Worm (Caenorhabditis elegans) whole organism, late embryonic: ENCODE data around the gene ttc-4.
A peak's percentile ranks its signal among the peaks of the same experiment; 100 is the strongest.

Source experiments
- F13H6.1 ChIP-seq: sonication (generic microtip); optimal IDR thresholded peaks from 2 replicates; lab custom pipeline; 2016; ENCODE audit warnings: missing genetic modification characterization, missing compliant biosample characterization
- Y22D7AL.16 ChIP-seq: sonication (generic microtip); optimal IDR thresholded peaks from 2 replicates; lab custom pipeline; 2016; ENCODE audit warnings: missing genetic modification characterization, missing compliant biosample characterization
- ama-1 ChIP-seq: fragments of 150-350 bp; optimal IDR thresholded peaks from 2 replicates; lab custom pipeline; 2014
- ceh-14 ChIP-seq: sonication (generic microtip); optimal IDR thresholded peaks from 2 replicates; lab custom pipeline; 2016; ENCODE audit warnings: missing genotype, missing genetic modification characterization, missing compliant biosample characterization
- ceh-19 ChIP-seq: fragments of 200-800 bp; sonication (Bioruptor generic); optimal IDR thresholded peaks from 2 replicates; lab custom pipeline; 2018; ENCODE audit warnings: mild to moderate bottlenecking, missing genetic modification characterization, missing compliant biosample characterization
- ceh-45 ChIP-seq: fragments of 200-800 bp; sonication (Bioruptor generic); IDR thresholded peaks from 2 replicates; pipeline ENCODE4 v1.3.6; 2022; ENCODE audit warnings: missing genetic modification reagents, missing genetic modification characterization, missing compliant biosample characterization
- ceh-6 ChIP-seq: fragments of 200-800 bp; sonication (Bioruptor generic); optimal IDR thresholded peaks from 2 replicates; lab custom pipeline; 2018; ENCODE audit warnings: mild to moderate bottlenecking, missing genetic modification characterization, missing compliant biosample characterization
- ceh-9 ChIP-seq: sonication (generic microtip); optimal IDR thresholded peaks from 2 replicates; lab custom pipeline; 2016; ENCODE audit warnings: mild to moderate bottlenecking, missing genetic modification characterization, inconsistent platforms, missing compliant biosample characterization
- dve-1 ChIP-seq: sonication (generic microtip); optimal IDR thresholded peaks from 2 replicates; lab custom pipeline; 2017; ENCODE audit warnings: antibody characterized with exemption, mild to moderate bottlenecking, missing genetic modification characterization, missing compliant biosample characterization
- elt-4 ChIP-seq: sonication (generic microtip); optimal IDR thresholded peaks from 2 replicates; lab custom pipeline; 2016; ENCODE audit warnings: missing genetic modification characterization, missing compliant biosample characterization
- gmeb-2 ChIP-seq: sonication (generic microtip); optimal IDR thresholded peaks from 2 replicates; lab custom pipeline; 2016; ENCODE audit warnings: missing genetic modification characterization, inconsistent platforms, missing compliant biosample characterization
- hlh-13 ChIP-seq: fragments of 200-800 bp; sonication (Bioruptor generic); optimal IDR thresholded peaks from 2 replicates; lab custom pipeline; 2018; ENCODE audit warnings: mild to moderate bottlenecking, missing genetic modification characterization, missing compliant biosample characterization
- lim-6 ChIP-seq: sonication (generic microtip); optimal IDR thresholded peaks from 2 replicates; lab custom pipeline; 2016; ENCODE audit warnings: missing genetic modification characterization, missing compliant biosample characterization
- lin-11 ChIP-seq: fragments of 200-800 bp; sonication (Bioruptor generic); optimal IDR thresholded peaks from 2 replicates; lab custom pipeline; 2018; ENCODE audit warnings: mild to moderate bottlenecking, missing genetic modification characterization, missing compliant biosample characterization
- pag-3 ChIP-seq: sonication (generic microtip); optimal IDR thresholded peaks from 2 replicates; lab custom pipeline; 2016; ENCODE audit warnings: missing compliant biosample characterization, missing genetic modification characterization, borderline replicate concordance
- pat-9 ChIP-seq: fragments of 200-800 bp; sonication (Bioruptor generic); optimal IDR thresholded peaks from 2 replicates; lab custom pipeline; 2018; ENCODE audit warnings: mild to moderate bottlenecking, missing genetic modification characterization, moderate library complexity, missing compliant biosample characterization
- unc-42 ChIP-seq: sonication (generic microtip); optimal IDR thresholded peaks from 2 replicates; lab custom pipeline; 2016; ENCODE audit warnings: missing genotype, missing genetic modification characterization, missing compliant biosample characterization
- unc-86 ChIP-seq: sonication (generic microtip); optimal IDR thresholded peaks from 2 replicates; lab custom pipeline; 2016; ENCODE audit warnings: missing genetic modification characterization, missing compliant biosample characterization

The ttc-4 gene

DNA sequence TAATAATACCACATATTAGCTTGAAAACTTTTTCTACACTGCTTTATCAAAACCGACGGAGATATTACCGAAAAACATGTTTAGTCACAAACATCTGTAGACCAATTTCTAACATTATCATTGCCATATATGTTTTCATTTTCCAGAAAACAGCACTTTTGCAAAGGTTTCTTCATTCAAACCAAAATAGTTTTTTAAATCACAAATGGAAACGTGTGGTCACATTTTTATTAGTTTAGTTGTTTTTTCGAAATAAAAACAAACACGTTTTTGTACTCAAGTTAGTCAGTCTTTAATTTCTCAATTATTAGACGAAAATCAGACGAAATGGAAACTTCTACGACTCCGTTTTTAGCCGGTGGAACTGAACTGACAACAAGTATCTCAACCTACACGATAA lies 43.5 kb downstream of the ttc-4 start, which contains the start of gene F59E12.3:
Gene F59E12.3, plus strand, starts transcription at position 301 of the 400 bp plus-strand sequence.
- TF ChIP-seq gmeb-2 (tag; lab: Kevin White, UChicago) (no peak), ceh-9 (tag; lab: Kevin White, UChicago) (no peak), unc-42 (no peak), unc-86 (tag; lab: Kevin White, UChicago) (no peak)

DNA sequence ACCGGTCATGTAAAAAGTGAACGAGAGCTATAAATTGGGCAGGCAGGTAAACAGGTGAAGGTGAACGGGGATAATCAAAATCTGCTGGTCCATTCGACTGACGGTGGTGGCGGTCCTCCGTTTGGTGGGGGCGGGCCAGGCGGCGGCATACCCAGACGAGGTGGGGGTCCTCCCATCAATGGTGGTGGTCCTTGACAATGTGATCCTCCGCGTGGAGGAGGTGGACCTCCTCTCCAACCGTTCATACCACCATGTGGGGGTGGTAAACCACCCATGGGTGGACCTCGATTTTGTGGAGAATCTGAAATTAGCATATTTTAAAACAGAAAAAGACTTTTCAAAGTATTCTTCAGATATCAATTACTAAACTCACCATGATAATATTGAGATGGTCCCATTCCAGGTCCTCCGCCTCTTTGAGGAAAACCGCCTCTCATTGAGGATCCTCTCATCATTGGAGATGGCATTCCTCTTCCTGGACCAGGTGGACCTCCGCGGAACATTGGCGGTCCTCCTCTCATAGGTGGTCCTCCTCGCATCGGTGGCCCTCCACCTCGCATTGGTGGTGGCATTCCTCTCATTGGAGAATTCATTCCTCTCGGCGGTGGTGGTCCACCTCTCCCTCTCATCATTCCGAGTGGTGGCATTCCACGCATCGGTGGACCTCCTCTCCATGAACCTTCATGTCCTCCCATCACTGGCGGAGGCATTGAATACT lies 46.0 kb downstream of the ttc-4 start:
- TF ChIP-seq lin-11 = no peak
- TF ChIP-seq elt-4 (tag; lab: Kevin White, UChicago) = peak; percentile 41
- TF ChIP-seq ceh-14 (tag; lab: Kevin White, UChicago) = no peak

DNA sequence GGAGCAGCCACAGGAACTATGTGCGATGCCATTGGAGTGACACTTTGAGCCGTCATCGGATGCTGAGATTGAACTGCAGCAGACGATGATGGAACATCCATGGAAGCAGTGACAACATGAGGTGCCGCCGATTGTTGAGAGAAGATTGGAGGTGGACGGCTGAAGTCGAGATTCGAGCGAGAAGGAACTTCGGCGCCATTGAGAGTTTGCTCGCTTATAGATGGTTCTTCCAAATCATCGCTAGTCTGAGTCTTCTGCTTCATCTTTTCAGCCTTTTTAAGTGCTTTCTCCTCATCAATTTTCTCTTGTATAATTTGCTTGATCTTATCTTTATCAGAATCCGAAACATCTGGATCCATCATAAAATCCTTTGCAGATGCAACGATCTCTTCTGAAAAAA lies 47.6 kb downstream of the ttc-4 start:
- TF ChIP-seq pag-3 (no peak), ceh-45 (GFP tag; lab: Robert Waterston, UW) (no peak), hlh-13 (GFP tag; lab: Kevin White, UChicago) (no peak), pat-9 (no peak), F13H6.1 (tag; lab: Kevin White, UChicago) (no peak), lim-6 (no peak), Y22D7AL.16 (no peak), ama-1 (no peak), ceh-19 (GFP tag; lab: Kevin White, UChicago) (no peak), ceh-6 (GFP tag; lab: Kevin White, UChicago) (no peak), dve-1 (no peak)
